Worm (Caenorhabditis elegans): ENCODE results near the gene D1025.1.

The D1025.1 gene

ce11 chrX:14481637-14482036 is 38.9 kb upstream of the D1025.1 start:
- TF ChIP-seq php-3 (GFP tag; IDR thresholded peaks at IDR 0.05) = no peak
- 0 out of 2 replicates have a peak, but pooled peaks have one; percentile 52 for TF ChIP-seq D1046.2 (GFP tag; IDR thresholded peaks at IDR 0.05)
- no peak for TF ChIP-seq fos-1 (tag; optimal IDR thresholded peaks at IDR 0.05)
- TF ChIP-seq hlh-11 (tag; optimal IDR thresholded peaks at IDR 0.05) = peak; percentile 4
- no peak for TF ChIP-seq fkh-10 (GFP tag; optimal IDR thresholded peaks at IDR 0.05)
- peak; percentile 76 for TF ChIP-seq set-16 (GFP tag; IDR thresholded peaks at IDR 0.05)

- TF ChIP-seq lin-38 (GFP tag; IDR thresholded peaks at IDR 0.05) (no peak), nhr-237 (tag; optimal IDR thresholded peaks at IDR 0.05) (no peak), set-16 (GFP tag; IDR thresholded peaks at IDR 0.05) (no peak), hlh-11 (tag; optimal IDR thresholded peaks at IDR 0.05) (no peak)
Observed at ce11 chrX:14484827-14485226, 35.7 kb upstream of the D1025.1 start, which contains the start of gene M163.8. M163.8 (plus strand) TSS chrX:14485127.

- TF ChIP-seq mep-1 (tag; optimal IDR thresholded peaks at IDR 0.05) (no peak), unc-62 (GFP tag; optimal IDR thresholded peaks at IDR 0.05 in 1 of 2) (peak in 1 of 2 experiments; percentile 7), unc-62 (tag; optimal IDR thresholded peaks at IDR 0.05) (no peak), lin-13 (GFP tag; optimal IDR thresholded peaks at IDR 0.05) (no peak), fkh-10 (GFP tag; optimal IDR thresholded peaks at IDR 0.05) (no peak), lim-7 (GFP tag; IDR thresholded peaks at IDR 0.05) (no peak), tag-97 (GFP tag; IDR thresholded peaks at IDR 0.05) (no peak)
Observed at ce11 chrX:14486503-14486902, 34.1 kb upstream of the D1025.1 start.

- TF ChIP-seq nhr-42 (GFP tag; IDR thresholded peaks at IDR 0.05) (no peak), aha-1 (tag) (peak; percentile 7), ztf-7 (tag; optimal IDR thresholded peaks at IDR 0.05) (no peak)
Observed at ce11 chrX:14487333-14487732, 33.2 kb upstream of the D1025.1 start.

- TF ChIP-seq nhr-102 (tag; optimal IDR thresholded peaks at IDR 0.05) (no peak), hmg-1.1 (GFP tag; IDR thresholded peaks at IDR 0.05) (no peak), mxl-2 (GFP tag; conservative IDR thresholded peaks at IDR 0.05) (no peak), lin-29 (GFP tag; IDR thresholded peaks at IDR 0.05) (no peak), dve-1 (tag; optimal IDR thresholded peaks at IDR 0.05; ENCODE audit: insufficient read depth) (no peak), unc-62 (GFP tag; optimal IDR thresholded peaks at IDR 0.05 in 1 of 2) (peak in 1 of 2 experiments; percentile 71), unc-62 (tag; optimal IDR thresholded peaks at IDR 0.05) (no peak), R02D3.7 (tag; optimal IDR thresholded peaks at IDR 0.05) (no peak), ceh-62 (tag; optimal IDR thresholded peaks at IDR 0.05) (no peak), daf-16 (GFP tag; optimal IDR thresholded peaks at IDR 0.05) (no peak), daf-16 (tag; optimal IDR thresholded peaks at IDR 0.05) (peak; percentile 12), zag-1 (tag; optimal IDR thresholded peaks at IDR 0.05) (no peak), T20F7.1 (GFP tag; optimal IDR thresholded peaks at IDR 0.05) (no peak), egl-27 (tag; optimal IDR thresholded peaks at IDR 0.05) (no peak)
Observed at ce11 chrX:14487832-14488231, 32.7 kb upstream of the D1025.1 start.

ce11 chrX:14489945-14490344 is 30.6 kb upstream of the D1025.1 start, which contains the start of gene his-24:
his-24 (plus strand) TSS chrX:14490094.
- TF ChIP-seq egl-43 (GFP tag; IDR thresholded peaks at IDR 0.05) (peak; percentile 56; the same call in 1 of the 2 replicates), nhr-6 (tag; optimal IDR thresholded peaks at IDR 0.05) (peak; percentile 85), ctbp-1 (GFP tag; IDR thresholded peaks at IDR 0.05) (peak; percentile 62; the same call in 1 of the 2 replicates), tra-1 (GFP tag; IDR thresholded peaks at IDR 0.05) (peak; percentile 73), Y5F2A.4 (GFP tag; optimal IDR thresholded peaks at IDR 0.05) (no peak), ceh-28 (tag; optimal IDR thresholded peaks at IDR 0.05) (no peak), ama-1 (optimal IDR thresholded peaks at IDR 0.05) (peak; percentile 83), R02D3.7 (tag; optimal IDR thresholded peaks at IDR 0.05) (no peak), fkh-10 (GFP tag; optimal IDR thresholded peaks at IDR 0.05) (peak; percentile 6), spr-3 (GFP tag; optimal IDR thresholded peaks at IDR 0.05) (no peak), vab-7 (GFP tag; IDR thresholded peaks at IDR 0.05) (0 out of 2 replicates have a peak, but pooled peaks have one; percentile 32), daf-8 (GFP tag; IDR thresholded peaks at IDR 0.05) (no peak), pqm-1 (tag; optimal IDR thresholded peaks at IDR 0.05) (peak; percentile 40), zfp-3 (GFP tag; conservative IDR thresholded peaks at IDR 0.05) (no peak), php-3 (GFP tag; IDR thresholded peaks at IDR 0.05) (peak; percentile 65), ZK546.5 (tag; optimal IDR thresholded peaks at IDR 0.05) (no peak), daf-16 (GFP tag; optimal IDR thresholded peaks at IDR 0.05) (no peak), daf-16 (tag; optimal IDR thresholded peaks at IDR 0.05) (peak; percentile 29), ceh-82 (tag; optimal IDR thresholded peaks at IDR 0.05) (no peak), nhr-102 (tag; optimal IDR thresholded peaks at IDR 0.05) (peak; percentile 45), ces-1 (GFP tag; optimal IDR thresholded peaks at IDR 0.05) (no peak)

All from whole organism, L4 larva.